Fruit fly (Drosophila melanogaster) whole organism, embryonic: ENCODE data around the gene CG43060.

Experiments
- ATbp ChIP-seq: fragments of 200-800 bp; sonication (Bioruptor generic); optimal IDR thresholded peaks from 2 replicates; lab custom pipeline; 2017; ENCODE audit warnings: missing biosample characterization, mild to moderate bottlenecking, missing genetic modification characterization, missing genetic modification reagents
- BtbVII ChIP-seq: fragments of 200-800 bp; sonication (Bioruptor generic); optimal IDR thresholded peaks from 3 replicates; lab custom pipeline; 2017; ENCODE audit warnings: missing biosample characterization, mild to moderate bottlenecking, missing genetic modification characterization
- CG10543 ChIP-seq: fragments of 200-800 bp; sonication (Bioruptor generic); optimal IDR thresholded peaks from 3 replicates; lab custom pipeline; 2017; ENCODE audit warnings: missing biosample characterization, mild to moderate bottlenecking, missing genetic modification characterization, moderate library complexity
- CG11695 ChIP-seq: fragments of 200-800 bp; sonication (Bioruptor generic); IDR thresholded peaks from 3 replicates; pipeline ENCODE4 v1.3.6; 2022; ENCODE audit warnings: missing biosample characterization, missing genetic modification characterization
- CG13624 ChIP-seq: fragments of 200-800 bp; sonication (Bioruptor generic); optimal IDR thresholded peaks from 2 replicates; lab custom pipeline; 2016; ENCODE audit warnings: missing biosample characterization, missing genetic modification characterization
- CG15514 ChIP-seq: fragments of 200-800 bp; sonication (Bioruptor generic); optimal IDR thresholded peaks from 3 replicates; lab custom pipeline; 2017; ENCODE audit warnings: missing biosample characterization, missing genetic modification characterization, mild to moderate bottlenecking, moderate library complexity, missing genetic modification reagents
- CG17802 ChIP-seq: fragments of 200-800 bp; sonication (Bioruptor generic); optimal IDR thresholded peaks from 2 replicates; lab custom pipeline; 2018; ENCODE audit warnings: missing biosample characterization, mild to moderate bottlenecking, missing genetic modification characterization, moderate library complexity
- CG18619 ChIP-seq: fragments of 200-800 bp; sonication (Bioruptor generic); optimal IDR thresholded peaks from 3 replicates; lab custom pipeline; 2017; ENCODE audit warnings: missing biosample characterization, mild to moderate bottlenecking, missing genetic modification characterization
- CG2129 ChIP-seq: fragments of 200-800 bp; sonication (Bioruptor generic); IDR thresholded peaks from 2 replicates; pipeline ENCODE4 v1.3.6; 2022; ENCODE audit warnings: missing biosample characterization, missing genetic modification characterization; ENCODE audit not compliant: partially characterized antibody
- CG2712 ChIP-seq: fragments of 200-800 bp; optimal IDR thresholded peaks from 3 replicates; lab custom pipeline; 2019; ENCODE audit warnings: missing biosample characterization, mild to moderate bottlenecking, missing genetic modification characterization, moderate library complexity
- CG31224 ChIP-seq: fragments of 200-800 bp; sonication (Bioruptor generic); IDR thresholded peaks from 2 replicates; pipeline ENCODE4 v1.3.6; 2022; ENCODE audit warnings: missing biosample characterization, missing genetic modification characterization
- CG3281 ChIP-seq: fragments of 200-800 bp; sonication (Bioruptor generic); optimal IDR thresholded peaks from 3 replicates; lab custom pipeline; 2017; ENCODE audit warnings: missing biosample characterization, mild to moderate bottlenecking, missing genetic modification characterization
- CG5180 ChIP-seq: fragments of 200-800 bp; sonication (Bioruptor generic); optimal IDR thresholded peaks from 3 replicates; lab custom pipeline; 2017; ENCODE audit warnings: missing biosample characterization, missing genetic modification characterization, mild to moderate bottlenecking, moderate library complexity, missing genetic modification reagents
- CG6791 ChIP-seq: fragments of 200-800 bp; sonication (Bioruptor generic); IDR thresholded peaks from 3 replicates; pipeline ENCODE4 v1.3.6; 2022; ENCODE audit warnings: missing biosample characterization, missing genetic modification characterization; ENCODE audit not compliant: partially characterized antibody
- CG6813 ChIP-seq: fragments of 200-800 bp; sonication (Bioruptor generic); optimal IDR thresholded peaks from 2 replicates; lab custom pipeline; 2017; ENCODE audit warnings: missing biosample characterization, missing genetic modification characterization, mild to moderate bottlenecking, moderate library complexity, missing genetic modification reagents
- CG7786 ChIP-seq: fragments of 200-800 bp; sonication (Bioruptor generic); optimal IDR thresholded peaks from 2 replicates; lab custom pipeline; 2016; ENCODE audit warnings: missing biosample characterization, missing genetic modification characterization
- CG7987 ChIP-seq: fragments of 200-800 bp; sonication (Bioruptor generic); optimal IDR thresholded peaks from 2 replicates; lab custom pipeline; 2018; ENCODE audit warnings: missing biosample characterization, mild to moderate bottlenecking, missing genetic modification characterization, moderate library complexity
- CG8924 ChIP-seq: fragments of 200-800 bp; optimal IDR thresholded peaks from 3 replicates; lab custom pipeline; 2019; ENCODE audit warnings: missing biosample characterization, mild to moderate bottlenecking, missing genetic modification characterization, moderate library complexity
- CrebB ChIP-seq: fragments of 200-800 bp; sonication (Bioruptor generic); optimal IDR thresholded peaks from 3 replicates; lab custom pipeline; 2018; ENCODE audit warnings: missing biosample characterization, mild to moderate bottlenecking, missing genetic modification characterization
- D19A ChIP-seq: fragments of 200-800 bp; optimal IDR thresholded peaks from 3 replicates; lab custom pipeline; 2019; ENCODE audit warnings: missing biosample characterization, mild to moderate bottlenecking, missing genetic modification characterization, moderate library complexity
- Dll ChIP-seq: fragments of 200-800 bp; sonication (Bioruptor generic); IDR thresholded peaks from 4 replicates; pipeline ENCODE4 v1.3.6; 2022; ENCODE audit warnings: missing biosample characterization, missing genetic modification characterization; ENCODE audit not compliant: partially characterized antibody
- GATAe ChIP-seq: fragments of 200-800 bp; sonication (Bioruptor generic); conservative IDR thresholded peaks from 2 replicates; pipeline ENCODE4 v1.3.6; 2022; ENCODE audit warnings: missing biosample characterization, missing genetic modification characterization
- HLH54F ChIP-seq: fragments of 200-800 bp; sonication (Bioruptor generic); optimal IDR thresholded peaks from 3 replicates; lab custom pipeline; 2016; ENCODE audit warnings: missing biosample characterization, missing genetic modification characterization
- Kr ChIP-seq: fragments of 200-800 bp; sonication (Bioruptor generic); optimal IDR thresholded peaks from 2 replicates; lab custom pipeline; 2017; ENCODE audit warnings: missing biosample characterization, mild to moderate bottlenecking, missing genetic modification characterization
- MTF-1 ChIP-seq: fragments of 200-800 bp; sonication (Bioruptor generic); optimal IDR thresholded peaks from 2 replicates; lab custom pipeline; 2018; ENCODE audit warnings: missing biosample characterization, mild to moderate bottlenecking, missing genetic modification characterization, borderline replicate concordance
- Oaz ChIP-seq: fragments of 200-800 bp; sonication (Bioruptor generic); IDR thresholded peaks from 2 replicates; pipeline ENCODE4 v1.3.6; 2022; ENCODE audit warnings: missing biosample characterization, missing genetic modification characterization
- Sin3A ChIP-seq: fragments of >200 bp; optimal IDR thresholded peaks from 2 replicates; lab custom pipeline; 2018
- al ChIP-seq: fragments of 200-800 bp; sonication (Bioruptor generic); IDR thresholded peaks from 2 replicates; pipeline ENCODE4 v1.3.6; 2022; ENCODE audit warnings: missing biosample characterization, missing genetic modification characterization
- br ChIP-seq: fragments of >200 bp; optimal IDR thresholded peaks from 2 replicates; lab custom pipeline; 2017
- chn ChIP-seq: fragments of 200-800 bp; sonication (Bioruptor generic); optimal IDR thresholded peaks from 2 replicates; lab custom pipeline; 2016; ENCODE audit warnings: missing biosample characterization, missing genetic modification characterization
- disco-r ChIP-seq: fragments of 200-800 bp; sonication (Bioruptor generic); optimal IDR thresholded peaks from 2 replicates; lab custom pipeline; 2016; ENCODE audit warnings: missing biosample characterization, missing genetic modification characterization
- fu2 ChIP-seq: fragments of 200-800 bp; sonication (Bioruptor generic); optimal IDR thresholded peaks from 2 replicates; lab custom pipeline; 2016; ENCODE audit warnings: missing biosample characterization, missing genetic modification characterization
- gcm ChIP-seq: fragments of 200-800 bp; sonication (Bioruptor generic); optimal IDR thresholded peaks from 2 replicates; lab custom pipeline; 2019; ENCODE audit warnings: missing biosample characterization, mild to moderate bottlenecking, missing genetic modification characterization, moderate library complexity
- gcm2 ChIP-seq: fragments of 200-800 bp; sonication (Bioruptor generic); optimal IDR thresholded peaks from 2 replicates; lab custom pipeline; 2016; ENCODE audit warnings: missing biosample characterization, missing genetic modification characterization
- ind ChIP-seq: fragments of 200-800 bp; sonication (Bioruptor generic); optimal IDR thresholded peaks from 3 replicates; lab custom pipeline; 2016; ENCODE audit warnings: missing biosample characterization, missing genetic modification characterization
- kay ChIP-seq: fragments of 200-800 bp; sonication (Bioruptor generic); optimal IDR thresholded peaks from 2 replicates; lab custom pipeline; 2016; ENCODE audit warnings: missing biosample characterization, missing genetic modification characterization
- klu ChIP-seq: fragments of 200-800 bp; sonication (Bioruptor generic); IDR thresholded peaks from 2 replicates; pipeline ENCODE4 v1.3.6; 2022; ENCODE audit warnings: missing biosample characterization, missing genetic modification characterization
- mld ChIP-seq: fragments of 200-800 bp; sonication (Bioruptor generic); IDR thresholded peaks from 3 replicates; pipeline ENCODE4 v1.3.6; 2022; ENCODE audit warnings: missing biosample characterization, missing genetic modification characterization; ENCODE audit not compliant: partially characterized antibody
- nerfin-1 ChIP-seq: fragments of 200-800 bp; sonication (Bioruptor generic); optimal IDR thresholded peaks from 3 replicates; lab custom pipeline; 2019; ENCODE audit warnings: missing biosample characterization, mild to moderate bottlenecking, missing genetic modification characterization, moderate library complexity
- odd ChIP-seq: fragments of 200-800 bp; sonication (Bioruptor generic); optimal IDR thresholded peaks from 2 replicates; lab custom pipeline; 2017; ENCODE audit warnings: missing biosample characterization, mild to moderate bottlenecking, missing genetic modification characterization
- phol ChIP-seq: fragments of 200-800 bp; sonication (Bioruptor generic); optimal IDR thresholded peaks from 3 replicates; lab custom pipeline; 2018; ENCODE audit warnings: missing biosample characterization, mild to moderate bottlenecking, missing genetic modification characterization, moderate library complexity
- seq ChIP-seq: fragments of 200-800 bp; sonication (Bioruptor generic); IDR thresholded peaks from 2 replicates; pipeline ENCODE4 v1.3.6; 2022; ENCODE audit warnings: missing biosample characterization, missing genetic modification characterization
- sqz ChIP-seq: fragments of 200-800 bp; sonication (Bioruptor generic); optimal IDR thresholded peaks from 3 replicates; lab custom pipeline; 2018; ENCODE audit warnings: missing biosample characterization, mild to moderate bottlenecking, missing genetic modification characterization
- stwl ChIP-seq: fragments of 200-800 bp; sonication (Bioruptor generic); optimal IDR thresholded peaks from 3 replicates; lab custom pipeline; 2018; ENCODE audit warnings: missing biosample characterization, mild to moderate bottlenecking, missing genetic modification characterization, moderate library complexity
- sug ChIP-seq: fragments of 200-800 bp; optimal IDR thresholded peaks from 2 replicates; lab custom pipeline; 2019; ENCODE audit warnings: missing biosample characterization, mild to moderate bottlenecking, missing genetic modification characterization, moderate library complexity
- tup ChIP-seq: fragments of 200-800 bp; sonication (Bioruptor generic); optimal IDR thresholded peaks from 2 replicates; lab custom pipeline; 2016; ENCODE audit warnings: missing biosample characterization, mild to moderate bottlenecking, missing genetic modification characterization, moderate library complexity
- unpg ChIP-seq: fragments of 200-800 bp; sonication (Bioruptor generic); optimal IDR thresholded peaks from 3 replicates; lab custom pipeline; 2018; ENCODE audit warnings: missing biosample characterization, mild to moderate bottlenecking, missing genetic modification characterization, moderate library complexity
- zf30C ChIP-seq: fragments of 200-800 bp; sonication (Bioruptor generic); optimal IDR thresholded peaks from 3 replicates; lab custom pipeline; 2018; ENCODE audit warnings: missing biosample characterization, mild to moderate bottlenecking, missing genetic modification characterization
- zfh2 ChIP-seq: fragments of 200-800 bp; sonication (Bioruptor generic); optimal IDR thresholded peaks from 2 replicates; lab custom pipeline; 2016; ENCODE audit warnings: missing biosample characterization, missing genetic modification characterization

Gene CG43060

DNA sequence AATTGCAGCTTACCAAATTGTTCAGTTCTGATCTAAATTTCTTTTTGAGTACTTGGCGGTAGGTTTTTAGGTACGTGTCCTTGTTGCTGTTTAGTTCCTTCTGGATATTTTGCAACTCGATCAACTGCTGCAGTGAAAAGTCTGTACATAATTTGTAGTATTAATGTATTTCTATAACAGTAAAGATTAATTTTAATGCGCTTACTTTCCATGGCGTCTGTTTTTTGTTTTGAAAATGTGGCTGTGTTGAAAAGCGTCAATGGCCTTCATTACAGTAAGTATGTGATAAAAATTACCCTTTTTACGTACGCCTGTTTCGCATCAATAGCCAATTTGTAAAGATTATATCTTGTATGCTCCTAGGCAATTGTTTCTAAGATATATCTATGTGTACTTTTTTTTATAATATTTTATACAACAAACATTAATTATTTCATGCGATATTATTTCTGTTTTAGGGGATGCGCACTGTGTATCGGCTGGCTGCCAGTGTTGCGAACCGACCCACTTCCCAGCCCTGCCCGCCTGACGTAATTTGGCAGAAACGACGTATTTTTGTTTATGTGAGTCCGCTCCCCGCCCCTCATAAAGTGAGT lies 39.9 kb upstream of the CG43060 start, which contains the start of the genes Kmn2 and CG2698 (continued):
- TF ChIP-seq gcm (GFP tag; lab: Kevin White, UChicago): peak; percentile 93
- peak; percentile 88 for TF ChIP-seq MTF-1 (GFP tag; lab: Kevin White, UChicago)
- peak; percentile 62; the same call in 2 of the 4 replicates for TF ChIP-seq Dll (GFP tag; lab: Robert Waterston, UW)
- TF ChIP-seq CG6791 (GFP tag; lab: Robert Waterston, UW): peak; percentile 38; the same call in 1 of the 3 replicates
- TF ChIP-seq ATbp: peak; percentile 94
- peak; percentile 87 for TF ChIP-seq tup (GFP tag; lab: Kevin White, UChicago)
- TF ChIP-seq kay (GFP tag; lab: Kevin White, UChicago): peak; percentile 85
- peak; percentile 86 for TF ChIP-seq CG6813 (GFP tag; lab: Kevin White, UChicago)
- peak; percentile 95 for TF ChIP-seq unpg (GFP tag; lab: Kevin White, UChicago)
- no peak for TF ChIP-seq zf30C
- peak; percentile 95 for TF ChIP-seq CG10543 (GFP tag; lab: Kevin White, UChicago)
- TF ChIP-seq BtbVII (GFP tag; lab: Kevin White, UChicago): peak; percentile 92
- peak; percentile 90 for TF ChIP-seq stwl (tag; lab: Kevin White, UChicago)
- peak; percentile 78 for TF ChIP-seq CG5180
- peak; percentile 97 for TF ChIP-seq ind (GFP tag; lab: Kevin White, UChicago)
- TF ChIP-seq sqz (GFP tag; lab: Kevin White, UChicago): peak; percentile 90
- TF ChIP-seq phol (tag; lab: Kevin White, UChicago): peak; percentile 97
- TF ChIP-seq seq: peak; percentile 97
- TF ChIP-seq Sin3A (lab: Kevin White, UChicago): peak; percentile 55
- peak; percentile 51 for TF ChIP-seq disco-r (GFP tag; lab: Kevin White, UChicago)
- peak; percentile 85 for TF ChIP-seq CG7987 (GFP tag; lab: Kevin White, UChicago)
- peak; percentile 95 for TF ChIP-seq CG11695 (GFP tag; lab: Robert Waterston, UW)
- peak; percentile 90 for TF ChIP-seq D19A (tag; lab: Kevin White, UChicago)
- TF ChIP-seq Oaz (GFP tag; lab: Robert Waterston, UW): peak; percentile 94
- TF ChIP-seq CG18619 (GFP tag; lab: Kevin White, UChicago): peak; percentile 94
- TF ChIP-seq fu2: peak; percentile 52
- peak; percentile 94 for TF ChIP-seq CG3281 (GFP tag; lab: Kevin White, UChicago)
- TF ChIP-seq Kr (GFP tag; lab: Kevin White, UChicago): no peak
- TF ChIP-seq al: peak; percentile 97
- TF ChIP-seq CG2129: no peak
- peak; percentile 95 for TF ChIP-seq CG8924
- TF ChIP-seq br (lab: Kevin White, UChicago): no peak
- TF ChIP-seq GATAe (GFP tag; lab: Robert Waterston, UW): peak; percentile 90; the same call in 1 of the 2 replicates
- peak; percentile 73 for TF ChIP-seq CG17802 (tag; lab: Kevin White, UChicago)
- TF ChIP-seq CG31224: peak; percentile 94
- TF ChIP-seq CG15514 (GFP tag; lab: Kevin White, UChicago): peak; percentile 90
- peak; percentile 74 for TF ChIP-seq CG7786 (GFP tag; lab: Kevin White, UChicago)
- peak; percentile 92 for TF ChIP-seq sug (tag; lab: Kevin White, UChicago)
- peak; percentile 88 for TF ChIP-seq nerfin-1
- TF ChIP-seq klu (GFP tag; lab: Robert Waterston, UW): peak; percentile 96
- TF ChIP-seq chn (GFP tag; lab: Kevin White, UChicago): peak; percentile 86
- peak; percentile 95 for TF ChIP-seq CG2712
- TF ChIP-seq HLH54F (GFP tag; lab: Kevin White, UChicago): peak; percentile 82
- TF ChIP-seq gcm2 (GFP tag; lab: Kevin White, UChicago): peak; percentile 73
- peak; percentile 73 for TF ChIP-seq CG13624 (GFP tag; lab: Kevin White, UChicago)
- peak; percentile 88 for TF ChIP-seq CrebB (tag; lab: Kevin White, UChicago)
- TF ChIP-seq zfh2 (GFP tag; lab: Kevin White, UChicago): peak; percentile 88
- TF ChIP-seq odd (GFP tag; lab: Kevin White, UChicago): peak; percentile 90
- TF ChIP-seq mld (GFP tag; lab: Robert Waterston, UW): no peak
